Fruit fly (Drosophila melanogaster) whole organism, embryonic: Measurements from ENCODE around the gene Rpt5.

Experiments used
- Asciz ChIP-seq: fragments of 200-800 bp; sonication (Bioruptor generic); optimal IDR thresholded peaks from 2 replicates; lab custom pipeline; 2017; ENCODE audit warnings: missing biosample characterization, mild to moderate bottlenecking, missing genetic modification characterization, missing genetic modification reagents
- Bdp1 ChIP-seq: fragments of 200-800 bp; sonication (Bioruptor generic); optimal IDR thresholded peaks from 3 replicates; lab custom pipeline; 2016; ENCODE audit warnings: missing biosample characterization, missing genetic modification characterization
- BtbVII ChIP-seq: fragments of 200-800 bp; sonication (Bioruptor generic); optimal IDR thresholded peaks from 3 replicates; lab custom pipeline; 2017; ENCODE audit warnings: missing biosample characterization, mild to moderate bottlenecking, missing genetic modification characterization
- C15 ChIP-seq: fragments of 200-800 bp; sonication (Bioruptor generic); IDR thresholded peaks from 3 replicates; pipeline ENCODE4 v1.3.6; 2022; ENCODE audit warnings: missing biosample characterization, missing genetic modification characterization
- CG10431 ChIP-seq: fragments of 200-800 bp; sonication (Bioruptor generic); optimal IDR thresholded peaks from 3 replicates; lab custom pipeline; 2018; ENCODE audit warnings: missing biosample characterization, mild to moderate bottlenecking, missing genetic modification characterization
- CG13624 ChIP-seq: fragments of 200-800 bp; sonication (Bioruptor generic); optimal IDR thresholded peaks from 2 replicates; lab custom pipeline; 2016; ENCODE audit warnings: missing biosample characterization, missing genetic modification characterization
- CG15514 ChIP-seq: fragments of 200-800 bp; sonication (Bioruptor generic); optimal IDR thresholded peaks from 3 replicates; lab custom pipeline; 2017; ENCODE audit warnings: missing biosample characterization, missing genetic modification characterization, mild to moderate bottlenecking, moderate library complexity, missing genetic modification reagents
- CG1602 ChIP-seq: fragments of 200-800 bp; sonication (Bioruptor generic); optimal IDR thresholded peaks from 3 replicates; lab custom pipeline; 2016; ENCODE audit warnings: missing biosample characterization, missing genetic modification characterization
- CG17186 ChIP-seq: fragments of 200-800 bp; sonication (Bioruptor generic); optimal IDR thresholded peaks from 3 replicates; lab custom pipeline; 2017; ENCODE audit warnings: missing biosample characterization, missing genetic modification reagents, missing genetic modification characterization
- CG17328 ChIP-seq: fragments of 200-800 bp; sonication (Bioruptor generic); IDR thresholded peaks from 2 replicates; pipeline ENCODE4 v1.3.6; 2022; ENCODE audit warnings: missing biosample characterization, missing genetic modification characterization
- CG17385 ChIP-seq: fragments of 200-800 bp; sonication (Bioruptor generic); optimal IDR thresholded peaks from 3 replicates; lab custom pipeline; 2018; ENCODE audit warnings: missing biosample characterization, mild to moderate bottlenecking, missing genetic modification characterization
- CG17829 ChIP-seq: fragments of 200-800 bp; optimal IDR thresholded peaks from 2 replicates; lab custom pipeline; 2019; ENCODE audit warnings: missing biosample characterization, mild to moderate bottlenecking, missing genetic modification characterization, moderate library complexity
- CG3838 ChIP-seq: fragments of 200-800 bp; sonication (Bioruptor generic); optimal IDR thresholded peaks from 3 replicates; lab custom pipeline; 2016; ENCODE audit warnings: missing biosample characterization, missing genetic modification characterization
- CG4707 ChIP-seq: fragments of 200-800 bp; sonication (Bioruptor generic); optimal IDR thresholded peaks from 2 replicates; lab custom pipeline; 2018; ENCODE audit warnings: missing biosample characterization, mild to moderate bottlenecking, missing genetic modification characterization, moderate library complexity
- CG7357 ChIP-seq: fragments of 200-800 bp; sonication (Bioruptor generic); IDR thresholded peaks from 3 replicates; pipeline ENCODE4 v1.3.6; 2022; ENCODE audit warnings: missing biosample characterization, missing genetic modification characterization
- CG9609 ChIP-seq: fragments of 200-800 bp; sonication (Bioruptor generic); optimal IDR thresholded peaks from 3 replicates; lab custom pipeline; 2016; ENCODE audit warnings: missing biosample characterization, missing genetic modification characterization
- CG9797 ChIP-seq: fragments of 200-800 bp; sonication (Bioruptor generic); optimal IDR thresholded peaks from 3 replicates; lab custom pipeline; 2018; ENCODE audit warnings: missing biosample characterization, mild to moderate bottlenecking, missing genetic modification characterization
- CTCF ChIP-seq: fragments of 200-800 bp; sonication (Bioruptor generic); optimal IDR thresholded peaks from 2 replicates; lab custom pipeline; 2017; ENCODE audit warnings: missing biosample characterization, mild to moderate bottlenecking, missing genetic modification characterization, moderate library complexity
- Dbx ChIP-seq: fragments of 200-800 bp; sonication (Bioruptor generic); IDR thresholded peaks from 3 replicates; pipeline ENCODE4 v1.3.6; 2022; ENCODE audit warnings: missing biosample characterization, missing genetic modification characterization
- HLHmδ ChIP-seq: fragments of 200-800 bp; sonication (Bioruptor generic); optimal IDR thresholded peaks from 2 replicates; lab custom pipeline; 2018; ENCODE audit warnings: missing biosample characterization, mild to moderate bottlenecking, missing genetic modification characterization, moderate library complexity
- Hmx ChIP-seq: fragments of 200-800 bp; sonication (Bioruptor generic); optimal IDR thresholded peaks from 2 replicates; lab custom pipeline; 2016; ENCODE audit warnings: missing biosample characterization, missing genetic modification characterization
- MESR4 ChIP-seq: fragments of 200-800 bp; sonication (Bioruptor generic); optimal IDR thresholded peaks from 2 replicates; lab custom pipeline; 2018; ENCODE audit warnings: missing biosample characterization, mild to moderate bottlenecking, missing genetic modification characterization, moderate library complexity
- Mad ChIP-seq: fragments of 200-800 bp; sonication (Bioruptor generic); optimal IDR thresholded peaks from 2 replicates; lab custom pipeline; 2016; ENCODE audit warnings: missing biosample characterization, missing genetic modification characterization
- Optix ChIP-seq: fragments of 200-800 bp; sonication (Bioruptor generic); IDR thresholded peaks from 3 replicates; pipeline ENCODE4 v1.3.6; 2022; ENCODE audit warnings: missing biosample characterization, missing genetic modification characterization
- PHDP ChIP-seq: fragments of 200-800 bp; sonication (Bioruptor generic); optimal IDR thresholded peaks from 3 replicates; lab custom pipeline; 2018; ENCODE audit warnings: missing biosample characterization, mild to moderate bottlenecking, missing genetic modification characterization, moderate library complexity
- Sry-β ChIP-seq: fragments of 200-800 bp; sonication (Bioruptor generic); optimal IDR thresholded peaks from 2 replicates; lab custom pipeline; 2018; ENCODE audit warnings: missing biosample characterization, mild to moderate bottlenecking, missing genetic modification characterization, moderate library complexity
- Trl ChIP-seq, 3 experiments: fragments of >200 bp in 2 of 3; fragments of 200-800 bp in 1 of 3; sonication (Bioruptor generic) in 1 of 3; optimal IDR thresholded peaks; 2 replicates in 1 of 3; 3 replicates in 2 of 3; lab custom pipeline; 2016 to 2017; ENCODE audit warnings: missing biosample characterization in 1 of 3, missing genetic modification characterization in 1 of 3
- Xbp1 ChIP-seq: fragments of 200-800 bp; sonication (Bioruptor generic); optimal IDR thresholded peaks from 3 replicates; lab custom pipeline; 2016; ENCODE audit warnings: missing biosample characterization, mild to moderate bottlenecking, missing genetic modification characterization
- Xrp1 ChIP-seq: fragments of 200-800 bp; sonication (Bioruptor generic); IDR thresholded peaks from 2 replicates; pipeline ENCODE4 v1.3.6; 2022; ENCODE audit warnings: missing biosample characterization, missing genetic modification characterization
- amos ChIP-seq: fragments of 200-800 bp; sonication (Bioruptor generic); IDR thresholded peaks from 2 replicates; pipeline ENCODE4 v1.3.6; 2022; ENCODE audit warnings: missing biosample characterization, missing genetic modification characterization; ENCODE audit not compliant: partially characterized antibody
- ara ChIP-seq: fragments of 200-800 bp; sonication (Bioruptor generic); IDR thresholded peaks from 2 replicates; pipeline ENCODE4 v1.3.6; 2022; ENCODE audit warnings: missing biosample characterization, missing genetic modification characterization
- ash1 ChIP-seq: fragments of 200-800 bp; sonication (Bioruptor generic); optimal IDR thresholded peaks from 2 replicates; lab custom pipeline; 2018; ENCODE audit warnings: missing biosample characterization, mild to moderate bottlenecking, missing genetic modification characterization
- br ChIP-seq: fragments of >200 bp; optimal IDR thresholded peaks from 2 replicates; lab custom pipeline; 2017
- ci ChIP-seq: fragments of 200-800 bp; sonication (Bioruptor generic); IDR thresholded peaks from 3 replicates; pipeline ENCODE4 v1.3.6; 2022; ENCODE audit warnings: missing biosample characterization, missing genetic modification characterization
- eyg ChIP-seq: fragments of 200-800 bp; sonication (Bioruptor generic); optimal IDR thresholded peaks from 3 replicates; lab custom pipeline; 2016; ENCODE audit warnings: missing biosample characterization, missing genetic modification characterization
- gcm ChIP-seq: fragments of 200-800 bp; sonication (Bioruptor generic); optimal IDR thresholded peaks from 2 replicates; lab custom pipeline; 2019; ENCODE audit warnings: missing biosample characterization, mild to moderate bottlenecking, missing genetic modification characterization, moderate library complexity
- gfzf ChIP-seq: fragments of 200-800 bp; sonication (Bioruptor generic); optimal IDR thresholded peaks from 2 replicates; lab custom pipeline; 2016; ENCODE audit warnings: missing biosample characterization, mild to moderate bottlenecking, missing genetic modification characterization, moderate library complexity
- gro ChIP-seq: fragments of 200-800 bp; sonication (Bioruptor generic); optimal IDR thresholded peaks from 2 replicates; lab custom pipeline; 2016; ENCODE audit warnings: missing biosample characterization, missing genetic modification characterization
- h ChIP-seq: fragments of >200 bp; optimal IDR thresholded peaks from 2 replicates; lab custom pipeline; 2017
- hkb ChIP-seq, 2 experiments: fragments of 200-800 bp in 1 of 2; fragments of >200 bp in 1 of 2; sonication (Bioruptor generic) in 1 of 2; IDR thresholded peaks in 1 of 2; optimal IDR thresholded peaks in 1 of 2; 2 replicates each; pipeline versions ENCODE4 v1.3.6 to Lab custom; 2017 to 2022; ENCODE audit warnings: missing biosample characterization in 1 of 2, missing genetic modification characterization in 1 of 2
- kay ChIP-seq: fragments of 200-800 bp; sonication (Bioruptor generic); optimal IDR thresholded peaks from 2 replicates; lab custom pipeline; 2016; ENCODE audit warnings: missing biosample characterization, missing genetic modification characterization
- ken ChIP-seq: fragments of 200-800 bp; sonication (Bioruptor generic); IDR thresholded peaks from 3 replicates; pipeline ENCODE4 v1.3.6; 2022; ENCODE audit warnings: missing biosample characterization, missing genetic modification characterization
- lab ChIP-seq: fragments of 200-800 bp; sonication (Bioruptor generic); optimal IDR thresholded peaks from 3 replicates; lab custom pipeline; 2017; ENCODE audit warnings: missing biosample characterization, missing genetic modification characterization, mild to moderate bottlenecking, moderate library complexity, missing genetic modification reagents
- nom ChIP-seq: fragments of 200-800 bp; sonication (Bioruptor generic); optimal IDR thresholded peaks from 2 replicates; lab custom pipeline; 2017; ENCODE audit warnings: missing biosample characterization, missing genetic modification characterization, mild to moderate bottlenecking, moderate library complexity, missing genetic modification reagents
- pita ChIP-seq: fragments of 200-800 bp; sonication (Bioruptor generic); optimal IDR thresholded peaks from 2 replicates; lab custom pipeline; 2017; ENCODE audit warnings: missing biosample characterization, mild to moderate bottlenecking, missing genetic modification characterization
- prd ChIP-seq, 3 experiments: fragments of >200 bp in 2 of 3; fragments of 200-800 bp in 1 of 3; sonication (Bioruptor generic) in 1 of 3; optimal IDR thresholded peaks in 2 of 3; IDR thresholded peaks in 1 of 3; 2 replicates in 2 of 3; 3 replicates in 1 of 3; pipeline versions ENCODE4 v1.3.6 to Lab custom; 2017 to 2022; ENCODE audit warnings: missing biosample characterization in 1 of 3, missing genetic modification characterization in 1 of 3
- ro ChIP-seq: fragments of 200-800 bp; sonication (Bioruptor generic); IDR thresholded peaks from 2 replicates; pipeline ENCODE4 v1.3.6; 2022; ENCODE audit warnings: missing biosample characterization, missing genetic modification characterization
- sug ChIP-seq: fragments of 200-800 bp; optimal IDR thresholded peaks from 2 replicates; lab custom pipeline; 2019; ENCODE audit warnings: missing biosample characterization, mild to moderate bottlenecking, missing genetic modification characterization, moderate library complexity
- twi ChIP-seq: fragments of 200-800 bp; optimal IDR thresholded peaks from 2 replicates; lab custom pipeline; 2019; ENCODE audit warnings: missing biosample characterization, mild to moderate bottlenecking, missing genetic modification characterization, moderate library complexity
- vvl ChIP-seq: fragments of 200-800 bp; sonication (Bioruptor generic); IDR thresholded peaks from 2 replicates; pipeline ENCODE4 v1.3.6; 2022; ENCODE audit warnings: missing biosample characterization, missing genetic modification characterization
- zfh2 ChIP-seq: fragments of 200-800 bp; sonication (Bioruptor generic); optimal IDR thresholded peaks from 2 replicates; lab custom pipeline; 2016; ENCODE audit warnings: missing biosample characterization, missing genetic modification characterization

The Rpt5 gene

DNA sequence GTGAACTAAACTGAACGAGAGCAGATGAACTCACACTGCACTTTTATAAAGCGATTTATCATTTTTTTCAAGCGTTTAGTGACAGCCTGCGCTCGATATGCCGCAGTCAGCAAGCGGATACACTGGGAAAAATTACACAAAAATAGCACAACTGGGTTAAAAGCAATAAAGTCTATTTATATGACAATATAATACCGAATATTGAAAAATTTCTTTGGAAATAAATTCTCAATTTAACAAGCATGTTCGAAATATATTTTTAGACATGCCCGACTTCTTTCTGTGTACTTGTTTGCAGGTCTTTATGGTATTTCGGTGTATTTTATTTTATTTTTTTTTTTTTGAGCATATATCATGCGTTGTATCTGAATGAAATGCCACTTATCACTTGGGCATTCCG is 38.8 kb upstream of the Rpt5 start (continued):
- TF ChIP-seq CG17186 (GFP tag; lab: Kevin White, UChicago) (no peak), Hmx (peak; percentile 22), C15 (GFP tag; lab: Robert Waterston, UW) (no peak), gro (GFP tag; lab: Kevin White, UChicago) (no peak), Asciz (GFP tag; lab: Kevin White, UChicago) (peak; percentile 29), CG17328 (GFP tag; lab: Robert Waterston, UW) (peak; percentile 70), kay (GFP tag; lab: Kevin White, UChicago) (peak; percentile 28), CG17829 (peak; percentile 47), pita (GFP tag; lab: Kevin White, UChicago) (no peak), zfh2 (GFP tag; lab: Kevin White, UChicago) (no peak), CG17385 (peak; percentile 58), CTCF (GFP tag; lab: Kevin White, UChicago) (peak; percentile 9), hkb (optimal IDR thresholded peaks at IDR 0.05; lab: Kevin White, UChicago) (no peak), hkb (GFP tag; IDR thresholded peaks at IDR 0.05; lab: Robert Waterston, UW) (peak; percentile 63), MESR4 (GFP tag; lab: Kevin White, UChicago) (no peak), CG3838 (GFP tag; lab: Kevin White, UChicago) (peak; percentile 26), gcm (GFP tag; lab: Kevin White, UChicago) (peak; percentile 41), CG9797 (GFP tag; lab: Kevin White, UChicago) (no peak), HLHmδ (GFP tag; lab: Kevin White, UChicago) (no peak), vvl (GFP tag; lab: Robert Waterston, UW) (peak; percentile 74), Optix (peak; percentile 29; the same call in 1 of the 3 replicates), amos (GFP tag; lab: Robert Waterston, UW) (no peak), PHDP (tag; lab: Kevin White, UChicago) (peak; percentile 72), CG1602 (GFP tag; lab: Kevin White, UChicago) (peak; percentile 64), gfzf (no peak), Bdp1 (GFP tag; lab: Kevin White, UChicago) (peak; percentile 41), ci (GFP tag; lab: Robert Waterston, UW) (peak; percentile 86), CG4707 (GFP tag; lab: Kevin White, UChicago) (peak; percentile 31), Sry-β (GFP tag; lab: Kevin White, UChicago) (no peak), prd (optimal IDR thresholded peaks at IDR 0.05; lab: Kevin White, UChicago) (no peak), prd (GFP tag; IDR thresholded peaks at IDR 0.05; lab: Robert Waterston, UW) (peak; percentile 77), Mad (GFP tag; lab: Kevin White, UChicago) (peak; percentile 62), br (lab: Kevin White, UChicago) (no peak), Xrp1 (GFP tag; lab: Robert Waterston, UW) (peak; percentile 72), Trl (optimal IDR thresholded peaks at IDR 0.05; lab: Kevin White, UChicago) (no peak), Trl (GFP tag; optimal IDR thresholded peaks at IDR 0.05; lab: Kevin White, UChicago) (peak; percentile 49), ash1 (GFP tag; lab: Kevin White, UChicago) (no peak), BtbVII (GFP tag; lab: Kevin White, UChicago) (no peak), CG9609 (GFP tag; lab: Kevin White, UChicago) (peak; percentile 31), lab (GFP tag; lab: Kevin White, UChicago) (peak; percentile 64), h (lab: Kevin White, UChicago) (no peak), CG13624 (GFP tag; lab: Kevin White, UChicago) (peak; percentile 10), CG15514 (GFP tag; lab: Kevin White, UChicago) (peak; percentile 2), twi (tag; lab: Kevin White, UChicago) (peak; percentile 31), CG10431 (GFP tag; lab: Kevin White, UChicago) (no peak), Dbx (GFP tag; lab: Robert Waterston, UW) (no peak), eyg (GFP tag; lab: Kevin White, UChicago) (peak; percentile 28), CG7357 (GFP tag; lab: Robert Waterston, UW) (no peak), ara (peak; percentile 75), ro (GFP tag; lab: Robert Waterston, UW) (0 out of 2 replicates have a peak, but pooled peaks have one; percentile 9), sug (peak; percentile 5), nom (no peak), ken (GFP tag; lab: Robert Waterston, UW) (peak; percentile 75; the same call in 2 of the 3 replicates), Xbp1 (peak; percentile 78)
